Fruit fly (Drosophila melanogaster): ENCODE results near the gene Kcmf1.

DNA sequence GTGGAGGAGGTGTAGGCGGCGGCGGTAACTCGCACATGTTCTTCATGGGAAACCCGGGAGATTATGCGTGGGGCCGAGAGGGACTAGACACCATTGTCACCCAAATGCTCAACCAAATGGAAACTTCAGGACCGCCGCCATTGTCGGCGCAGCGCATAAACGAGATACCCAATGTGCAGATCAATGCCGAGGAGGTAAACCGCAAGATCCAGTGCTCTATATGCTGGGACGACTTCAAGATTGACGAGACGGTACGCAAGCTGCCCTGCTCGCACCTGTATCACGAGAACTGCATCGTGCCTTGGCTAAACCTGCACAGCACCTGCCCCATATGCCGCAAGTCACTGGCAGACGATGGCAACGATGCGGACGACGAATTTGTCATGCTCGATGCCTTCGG lies 7.5 kb downstream of the Kcmf1 start:
- TF ChIP-seq CG8478 (optimal IDR thresholded peaks at IDR 0.05) = no peak
- no peak for TF ChIP-seq CTCF (optimal IDR thresholded peaks at IDR 0.05)

Data from S2 (cell line).